Worm (Caenorhabditis elegans) whole organism, L3 larva: ENCODE results near the gene col-39.

ENCODE experiments used
- ama-1 ChIP-seq: fragments of 150-350 bp; optimal IDR thresholded peaks from 2 replicates; lab custom pipeline; 2018
- nhr-11 ChIP-seq: fragments of 150-350 bp; optimal IDR thresholded peaks from 2 replicates; lab custom pipeline; 2014; ENCODE audit warnings: missing biosample characterization, missing genetic modification characterization
- tbx-2 ChIP-seq: sonication (generic microtip); optimal IDR thresholded peaks from 2 replicates; lab custom pipeline; 2016; ENCODE audit warnings: mild to moderate bottlenecking, missing genetic modification characterization, missing compliant biosample characterization
- unc-39 ChIP-seq: sonication (generic microtip); optimal IDR thresholded peaks from 4 replicates; lab custom pipeline; 2017; ENCODE audit warnings: missing biosample characterization, missing genetic modification characterization

DNA sequence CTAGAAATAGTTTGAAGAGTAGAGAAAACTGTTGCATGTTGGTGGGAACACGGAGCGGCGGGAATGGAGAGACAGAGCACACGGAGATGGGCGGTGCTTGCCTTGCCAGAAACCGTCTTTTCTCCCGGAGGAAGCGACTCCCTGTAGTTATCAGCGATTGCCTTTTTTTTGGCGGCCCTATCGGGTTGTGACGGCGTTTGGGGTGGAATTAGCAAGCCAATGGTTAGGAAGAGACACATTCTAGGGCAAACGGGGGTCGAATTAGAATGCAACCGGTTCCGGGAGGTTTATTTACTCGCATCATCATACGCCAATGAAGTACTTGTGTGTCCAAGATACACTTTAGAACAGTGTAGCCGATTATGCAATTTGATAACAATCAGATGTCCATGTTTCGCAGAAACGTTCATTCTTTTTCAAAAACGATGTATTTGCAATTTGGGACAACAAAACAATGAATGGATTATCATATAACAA, 47.0 kb upstream of the col-39 start, which contains the start of gene lact-3:
- TF ChIP-seq unc-39, result no peak
- TF ChIP-seq tbx-2, result no peak
- no peak for TF ChIP-seq nhr-11 (tag; lab: Kevin White, UChicago)
- peak; percentile 48 for TF ChIP-seq ama-1 (lab: Kevin White, UChicago)
